Worm (Caenorhabditis elegans) whole organism, young adult: Measurements from ENCODE around the gene fbxb-55.
A peak's percentile ranks its signal among the peaks of the same experiment; 100 is the strongest.

Experiments
- B0019.2 ChIP-seq: fragments of 200-800 bp; sonication (Bioruptor generic); conservative IDR thresholded peaks from 2 replicates; pipeline ENCODE4 v1.3.6; 2022; ENCODE audit warnings: missing genetic modification reagents, missing genetic modification characterization, missing compliant biosample characterization
- B0336.3 ChIP-seq: fragments of 200-800 bp; sonication (Bioruptor generic); IDR thresholded peaks from 2 replicates; pipeline ENCODE4 v1.3.6; 2022; ENCODE audit warnings: missing genetic modification characterization, missing compliant biosample characterization
- C17E4.6 ChIP-seq: fragments of 200-800 bp; sonication (Bioruptor generic); IDR thresholded peaks from 2 replicates; pipeline ENCODE4 v1.3.6; 2022; ENCODE audit warnings: missing genetic modification reagents, missing genetic modification characterization, missing compliant biosample characterization
- D2030.7 ChIP-seq: fragments of 200-800 bp; sonication (Bioruptor generic); IDR thresholded peaks from 2 replicates; pipeline ENCODE4 v1.3.6; 2022; ENCODE audit warnings: missing genetic modification reagents, missing genetic modification characterization, missing compliant biosample characterization
- F23B12.7 ChIP-seq: sonication (generic microtip); optimal IDR thresholded peaks from 2 replicates; lab custom pipeline; 2017; ENCODE audit warnings: missing genetic modification characterization, mild to moderate bottlenecking, missing compliant biosample characterization, antibody characterized with exemption, moderate library complexity; ENCODE audit not compliant: insufficient read depth
- F33H1.4 ChIP-seq: fragments of 200-800 bp; sonication (Bioruptor generic); IDR thresholded peaks from 2 replicates; pipeline ENCODE4 v1.3.6; 2022; ENCODE audit warnings: missing genetic modification reagents, missing genetic modification characterization, missing compliant biosample characterization
- K12H6.12 ChIP-seq: fragments of 200-800 bp; sonication (Bioruptor generic); optimal IDR thresholded peaks from 2 replicates; lab custom pipeline; 2018; ENCODE audit warnings: mild to moderate bottlenecking, missing genetic modification characterization, missing compliant biosample characterization
- T26A5.8 ChIP-seq: sonication (generic microtip); optimal IDR thresholded peaks from 2 replicates; lab custom pipeline; 2016; ENCODE audit warnings: missing genetic modification characterization, missing compliant biosample characterization
- Y53G8AR.9 ChIP-seq: fragments of 200-800 bp; sonication (Bioruptor generic); conservative IDR thresholded peaks from 2 replicates; pipeline ENCODE4 v1.3.6; 2022; ENCODE audit warnings: missing genetic modification reagents, missing genetic modification characterization, missing compliant biosample characterization
- Y56A3A.18 ChIP-seq: fragments of 200-800 bp; sonication (Bioruptor generic); IDR thresholded peaks from 2 replicates; pipeline ENCODE4 v1.3.6; 2022; ENCODE audit warnings: missing genetic modification reagents, missing genetic modification characterization, missing compliant biosample characterization
- ZK185.1 ChIP-seq: sonication (generic microtip); optimal IDR thresholded peaks from 2 replicates; lab custom pipeline; 2016; ENCODE audit warnings: mild to moderate bottlenecking, missing genetic modification characterization, missing compliant biosample characterization; ENCODE audit not compliant: poor library complexity, severe bottlenecking
- aptf-3 ChIP-seq: fragments of 200-800 bp; sonication (Bioruptor generic); IDR thresholded peaks from 2 replicates; pipeline ENCODE4 v1.3.6; 2022; ENCODE audit warnings: missing genetic modification characterization, missing compliant biosample characterization
- athp-1 ChIP-seq: sonication (generic microtip); optimal IDR thresholded peaks from 2 replicates; lab custom pipeline; 2017; ENCODE audit warnings: mild to moderate bottlenecking, missing genetic modification characterization, missing compliant biosample characterization
- attf-3 ChIP-seq: fragments of 200-800 bp; sonication (Bioruptor generic); conservative IDR thresholded peaks from 2 replicates; pipeline ENCODE4 v1.3.6; 2022; ENCODE audit warnings: missing genetic modification reagents, missing genetic modification characterization, missing compliant biosample characterization
- cebp-1 ChIP-seq, 2 experiments: fragments of 200-800 bp in 1 of 2; sonication (Bioruptor generic) in 1 of 2; sonication (generic microtip) in 1 of 2; IDR thresholded peaks in 1 of 2; optimal IDR thresholded peaks in 1 of 2; 2 replicates each; pipeline versions ENCODE4 v1.3.6 to Lab custom; 2017 to 2022; ENCODE audit warnings: missing compliant biosample characterization in 2 of 2, missing genetic modification characterization in 2 of 2, mild to moderate bottlenecking in 1 of 2, missing genetic modification reagents in 1 of 2, moderate library complexity in 1 of 2
- ceh-40 ChIP-seq: fragments of 200-800 bp; sonication (Bioruptor generic); IDR thresholded peaks from 2 replicates; pipeline ENCODE4 v1.3.6; 2022; ENCODE audit warnings: missing genetic modification characterization, missing compliant biosample characterization
- ceh-91 ChIP-seq: fragments of 200-800 bp; sonication (Bioruptor generic); IDR thresholded peaks from 2 replicates; pipeline ENCODE4 v1.3.6; 2022; ENCODE audit warnings: missing genetic modification reagents, missing genetic modification characterization, missing compliant biosample characterization
- efl-1 ChIP-seq: fragments of 150-350 bp; optimal IDR thresholded peaks from 2 replicates; lab custom pipeline; 2014; ENCODE audit warnings: missing biosample characterization, missing genetic modification reagents, missing genetic modification characterization
- egl-44 ChIP-seq: fragments of 200-800 bp; sonication (Bioruptor generic); IDR thresholded peaks from 2 replicates; pipeline ENCODE4 v1.3.6; 2022; ENCODE audit warnings: missing genetic modification reagents, missing genetic modification characterization, missing compliant biosample characterization
- fkh-3 ChIP-seq: sonication (generic microtip); optimal IDR thresholded peaks from 2 replicates; lab custom pipeline; 2016; ENCODE audit warnings: mild to moderate bottlenecking, missing genetic modification characterization, missing compliant biosample characterization
- let-607 ChIP-seq, 2 experiments: fragments of 200-800 bp in 1 of 2; sonication (Bioruptor generic) in 1 of 2; sonication (generic microtip) in 1 of 2; optimal IDR thresholded peaks; 2 replicates each; lab custom pipeline; 2016 to 2018; ENCODE audit warnings: mild to moderate bottlenecking in 2 of 2, missing compliant biosample characterization in 2 of 2, missing genetic modification characterization in 2 of 2, moderate library complexity in 2 of 2, missing genotype in 1 of 2
- lin-35 ChIP-seq, 3 experiments: fragments of 150-350 bp in 2 of 3; sonication (generic microtip) in 1 of 3; optimal IDR thresholded peaks; 2 replicates each; lab custom pipeline; 2014 to 2018; ENCODE audit warnings: missing biosample characterization in 3 of 3, missing genetic modification characterization in 3 of 3, missing genetic modification reagents in 3 of 3
- lir-1 ChIP-seq: fragments of 200-800 bp; sonication (Bioruptor generic); conservative IDR thresholded peaks from 2 replicates; pipeline ENCODE4 v1.3.6; 2022; ENCODE audit warnings: missing genetic modification reagents, missing genetic modification characterization, missing compliant biosample characterization
- lsl-1 ChIP-seq: fragments of 200-800 bp; sonication (Bioruptor generic); optimal IDR thresholded peaks from 2 replicates; lab custom pipeline; 2018; ENCODE audit warnings: mild to moderate bottlenecking, missing genetic modification characterization, moderate library complexity, missing compliant biosample characterization
- madf-10 ChIP-seq: sonication (generic microtip); optimal IDR thresholded peaks from 2 replicates; lab custom pipeline; 2016; ENCODE audit warnings: mild to moderate bottlenecking, missing genetic modification characterization, missing compliant biosample characterization
- madf-3 ChIP-seq: fragments of 200-800 bp; sonication (Bioruptor generic); IDR thresholded peaks from 2 replicates; pipeline ENCODE4 v1.3.6; 2022; ENCODE audit warnings: missing genetic modification reagents, missing genetic modification characterization, missing compliant biosample characterization
- mcd-1 ChIP-seq: fragments of 200-800 bp; sonication (Bioruptor generic); IDR thresholded peaks from 2 replicates; pipeline ENCODE4 v1.3.6; 2022; ENCODE audit warnings: missing genetic modification reagents, missing genetic modification characterization, missing compliant biosample characterization
- mxl-1 ChIP-seq: sonication (generic microtip); optimal IDR thresholded peaks from 2 replicates; lab custom pipeline; 2016; ENCODE audit warnings: missing genetic modification characterization, missing compliant biosample characterization
- nhr-27 ChIP-seq: fragments of 200-800 bp; sonication (Bioruptor generic); optimal IDR thresholded peaks from 2 replicates; lab custom pipeline; 2018; ENCODE audit warnings: mild to moderate bottlenecking, missing genetic modification characterization, moderate library complexity, missing compliant biosample characterization
- nhr-80 ChIP-seq: sonication (generic microtip); optimal IDR thresholded peaks from 2 replicates; lab custom pipeline; 2016; ENCODE audit warnings: missing genetic modification characterization, missing compliant biosample characterization
- pha-4 ChIP-seq: fragments of 150-350 bp; sonication (generic microtip); optimal IDR thresholded peaks from 2 replicates; lab custom pipeline; 2014; ENCODE audit warnings: missing biosample characterization, missing genetic modification reagents, missing genetic modification characterization
- rcor-1 ChIP-seq: fragments of 200-800 bp; sonication (Bioruptor generic); IDR thresholded peaks from 2 replicates; pipeline ENCODE4 v1.3.6; 2022; ENCODE audit warnings: missing genetic modification reagents, missing genetic modification characterization, missing compliant biosample characterization
- rec-8 ChIP-seq, 2 experiments: sonication (generic microtip); optimal IDR thresholded peaks; 2 replicates each; lab custom pipeline; 2016; ENCODE audit warnings: mild to moderate bottlenecking in 2 of 2, missing genetic modification characterization in 2 of 2, missing genetic modification reagents in 2 of 2, missing genotype in 2 of 2, missing biosample characterization in 1 of 2, missing compliant biosample characterization in 1 of 2, moderate library complexity in 1 of 2
- sdz-38 ChIP-seq: sonication (generic microtip); optimal IDR thresholded peaks from 2 replicates; lab custom pipeline; 2016; ENCODE audit warnings: missing genotype, missing genetic modification characterization, missing compliant biosample characterization
- snpc-3.4 ChIP-seq: sonication (generic microtip); optimal IDR thresholded peaks from 2 replicates; lab custom pipeline; 2017; ENCODE audit warnings: missing genetic modification characterization, mild to moderate bottlenecking, missing compliant biosample characterization, antibody characterized with exemption, moderate library complexity, missing genotype, missing genetic modification reagents
- snpc-4 ChIP-seq, 5 experiments: fragments of 150-350 bp in 1 of 5; sonication (generic microtip) in 4 of 5; optimal IDR thresholded peaks; 2 replicates each; lab custom pipeline; 2014 to 2018; ENCODE audit warnings: missing genetic modification characterization in 5 of 5, missing biosample characterization in 3 of 5, antibody characterized with exemption in 2 of 5, mild to moderate bottlenecking in 2 of 5, missing compliant biosample characterization in 2 of 5, missing genotype in 2 of 5, moderate library complexity in 2 of 5, missing genetic modification reagents in 1 of 5
- somi-1 ChIP-seq: fragments of 200-800 bp; sonication (Bioruptor generic); optimal IDR thresholded peaks from 2 replicates; lab custom pipeline; 2018; ENCODE audit warnings: mild to moderate bottlenecking, missing genetic modification characterization, missing compliant biosample characterization
- tbx-9 ChIP-seq: sonication (generic microtip); optimal IDR thresholded peaks from 2 replicates; lab custom pipeline; 2016; ENCODE audit warnings: borderline replicate concordance, missing genetic modification characterization, inconsistent platforms, missing compliant biosample characterization
- unc-130 ChIP-seq: sonication (generic microtip); optimal IDR thresholded peaks from 2 replicates; lab custom pipeline; 2016; ENCODE audit warnings: missing genetic modification reagents, missing genetic modification characterization, missing compliant biosample characterization
- ztf-6 ChIP-seq: fragments of 200-800 bp; sonication (Bioruptor generic); IDR thresholded peaks from 2 replicates; pipeline ENCODE4 v1.3.6; 2022; ENCODE audit warnings: missing genetic modification reagents, missing genetic modification characterization, missing compliant biosample characterization

fbxb-55 gene

ce11 chrIV:4083094-4083493 is 14.5 kb downstream of the fbxb-55 start:
- TF ChIP-seq snpc-3.4 (tag; lab: Kevin White, UChicago), result peak; percentile 33
- peak; percentile 82 for TF ChIP-seq B0336.3 (GFP tag; lab: Robert Waterston, UW)
- 0 out of 2 replicates have a peak, but pooled peaks have one; percentile 36 for TF ChIP-seq Y53G8AR.9 (GFP tag; lab: Robert Waterston, UW)
- no peak for TF ChIP-seq T26A5.8
- TF ChIP-seq, all 124 proteins: peak for 3

DNA sequence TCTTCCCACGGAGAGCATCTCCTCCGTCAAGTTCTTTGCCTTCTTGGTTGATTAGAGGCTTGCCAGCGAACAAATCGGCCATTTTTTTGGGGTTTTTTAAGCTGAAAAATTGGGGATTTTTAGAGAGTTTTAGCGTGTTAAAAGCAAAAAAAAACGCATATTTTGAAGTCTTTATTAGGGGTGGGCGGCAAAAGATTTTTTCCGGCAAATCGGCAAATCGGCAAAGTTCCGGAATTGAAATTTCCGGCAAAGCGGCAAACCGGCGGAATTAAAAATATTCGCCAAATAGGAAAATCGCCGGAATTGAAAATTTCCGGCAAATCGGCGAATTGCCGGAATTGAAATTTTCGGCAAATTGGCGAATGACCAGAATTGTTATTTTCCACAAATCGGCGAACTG is 15.5 kb downstream of the fbxb-55 start, which contains the start of gene C35B1.5:
C35B1.5 (minus strand) TSS at position 101 of the 400 bp plus-strand sequence.
- TF ChIP-seq attf-3 (GFP tag; lab: Robert Waterston, UW) (no peak), sdz-38 (no peak), ZK185.1 (tag; lab: Kevin White, UChicago) (no peak), somi-1 (GFP tag; lab: Kevin White, UChicago) (no peak)

DNA sequence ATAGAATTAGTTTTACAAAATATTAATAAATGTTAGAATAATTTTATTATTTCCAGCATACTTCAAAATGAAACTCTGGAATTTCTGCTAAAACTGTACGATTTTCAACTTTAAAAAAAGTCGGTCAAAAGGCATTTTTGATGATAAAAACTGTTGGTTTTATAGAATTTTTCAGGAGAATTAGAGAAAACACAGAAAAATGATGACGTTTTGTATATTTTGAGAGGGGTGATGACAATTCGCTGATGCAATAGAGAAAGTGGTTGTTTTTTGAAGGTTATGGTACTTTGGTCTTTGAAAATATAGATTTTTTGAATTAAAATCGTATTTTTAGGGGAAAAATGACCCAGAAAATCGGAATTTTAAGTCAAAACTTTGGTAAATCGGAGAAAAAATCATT is 16.4 kb downstream of the fbxb-55 start:
- TF ChIP-seq nhr-80 (tag; lab: Kevin White, UChicago) (peak; percentile 38), somi-1 (GFP tag; lab: Kevin White, UChicago) (no peak), mxl-1 (tag; lab: Kevin White, UChicago) (no peak), F23B12.7 (peak; percentile 60), cebp-1 (GFP tag; IDR thresholded peaks at IDR 0.05; lab: Robert Waterston, UW) (no peak), cebp-1 (tag; optimal IDR thresholded peaks at IDR 0.05; lab: Kevin White, UChicago) (peak; percentile 10)

- TF ChIP-seq madf-10 (tag; lab: Kevin White, UChicago), result no peak
- TF ChIP-seq efl-1 (GFP tag; lab: Kevin White, UChicago), result peak; percentile 21
- peak; percentile 5 for TF ChIP-seq lsl-1 (GFP tag; lab: Kevin White, UChicago)
- TF ChIP-seq cebp-1 (GFP tag; IDR thresholded peaks at IDR 0.05; lab: Robert Waterston, UW), result no peak
- TF ChIP-seq cebp-1 (tag; optimal IDR thresholded peaks at IDR 0.05; lab: Kevin White, UChicago), result no peak
- TF ChIP-seq C17E4.6 (GFP tag; lab: Robert Waterston, UW), result no peak
- TF ChIP-seq mxl-1 (tag; lab: Kevin White, UChicago), result no peak
- no peak for TF ChIP-seq D2030.7 (GFP tag; lab: Robert Waterston, UW)
- TF ChIP-seq ceh-91 (GFP tag; lab: Robert Waterston, UW), result no peak
- TF ChIP-seq unc-130 (GFP tag; lab: Kevin White, UChicago), result no peak
- no peak for TF ChIP-seq lir-1 (GFP tag; lab: Robert Waterston, UW)
- TF ChIP-seq K12H6.12 (tag; lab: Kevin White, UChicago), result no peak
- TF ChIP-seq F33H1.4 (GFP tag; lab: Robert Waterston, UW), result 0 out of 2 replicates have a peak, but pooled peaks have one; percentile 13
- TF ChIP-seq B0019.2 (GFP tag; lab: Robert Waterston, UW), result no peak
- no peak for TF ChIP-seq madf-3 (GFP tag; lab: Robert Waterston, UW)
- no peak for TF ChIP-seq let-607 (tag; optimal IDR thresholded peaks at IDR 0.05; lab: Kevin White, UChicago)
- TF ChIP-seq tbx-9 (tag; lab: Kevin White, UChicago), result no peak
- 0 out of 2 replicates have a peak, but pooled peaks have one; percentile 9 for TF ChIP-seq mcd-1
- no peak for TF ChIP-seq rcor-1 (GFP tag; lab: Robert Waterston, UW)
- TF ChIP-seq B0336.3 (GFP tag; lab: Robert Waterston, UW), result no peak
- TF ChIP-seq F23B12.7, result peak; percentile 1
- no peak for TF ChIP-seq aptf-3 (GFP tag; lab: Robert Waterston, UW)
- no peak for TF ChIP-seq egl-44 (GFP tag; lab: Robert Waterston, UW)
- peak; percentile 93 for TF ChIP-seq athp-1 (tag; lab: Kevin White, UChicago)
- TF ChIP-seq ztf-6 (GFP tag; lab: Robert Waterston, UW), result no peak
- TF ChIP-seq lin-35 (GFP tag; optimal IDR thresholded peaks at IDR 0.05; lab: Kevin White, UChicago), result no peak
- TF ChIP-seq nhr-80 (tag; lab: Kevin White, UChicago), result no peak
- TF ChIP-seq ceh-40 (GFP tag; lab: Robert Waterston, UW), result no peak
- TF ChIP-seq rec-8 (tag; optimal IDR thresholded peaks at IDR 0.05; lab: Kevin White, UChicago), result no peak
- TF ChIP-seq Y56A3A.18, result no peak
- TF ChIP-seq fkh-3 (tag; lab: Kevin White, UChicago), result no peak
- no peak for TF ChIP-seq nhr-27 (tag; lab: Kevin White, UChicago)
- TF ChIP-seq snpc-4 (GFP tag; optimal IDR thresholded peaks at IDR 0.05; lab: Kevin White, UChicago), result no peak
- peak in 1 of 4 experiments; percentile 9 for TF ChIP-seq snpc-4 (tag; optimal IDR thresholded peaks at IDR 0.05; lab: Kevin White, UChicago)
- no peak for TF ChIP-seq pha-4 (tag; lab: Kevin White, UChicago)
Measured at ce11 chrIV:4085787-4086262, 17.2 kb downstream of the fbxb-55 start, which contains the start of gene C35B1.2. TSS of gene C35B1.2 (plus strand) at chrIV:4086212.
